Fruit fly (Drosophila melanogaster) whole organism, wandering third instar larva: ENCODE data around the gene Lcp65Ab1.

Experiments used
- CG9705 ChIP-seq: fragments of 200-800 bp; sonication (Bioruptor generic); optimal IDR thresholded peaks from 2 replicates; lab custom pipeline; 2018; ENCODE audit warnings: missing biosample characterization, mild to moderate bottlenecking, missing genetic modification characterization
- HLH106 ChIP-seq: fragments of 200-800 bp; optimal IDR thresholded peaks from 3 replicates; lab custom pipeline; 2019; ENCODE audit warnings: missing biosample characterization, mild to moderate bottlenecking, missing genetic modification characterization, moderate library complexity
- Mio ChIP-seq: sonication (Bioruptor generic); optimal IDR thresholded peaks from 2 replicates; lab custom pipeline; 2016; ENCODE audit warnings: missing biosample characterization, missing genetic modification characterization
- Myc ChIP-seq: fragments of >200 bp; optimal IDR thresholded peaks from 2 replicates; lab custom pipeline; 2017
- Rel ChIP-seq, 2 experiments: fragments of 200-800 bp; sonication (Bioruptor generic) in 1 of 2; optimal IDR thresholded peaks; 2 replicates in 1 of 2; 3 replicates in 1 of 2; lab custom pipeline; 2016 to 2019; ENCODE audit warnings: mild to moderate bottlenecking in 2 of 2, missing biosample characterization in 2 of 2, missing genetic modification characterization in 2 of 2, moderate library complexity in 1 of 2
- Vsx2 ChIP-seq: fragments of 200-300, 225-300 bp; sonication (Bioruptor generic); optimal IDR thresholded peaks from 2 replicates; lab custom pipeline; 2018; ENCODE audit warnings: missing biosample characterization, missing genetic modification characterization; ENCODE audit not compliant: partially characterized antibody
- fru ChIP-seq: fragments of 200-800 bp; sonication (Bioruptor generic); optimal IDR thresholded peaks from 3 replicates; lab custom pipeline; 2016; ENCODE audit warnings: missing biosample characterization, mild to moderate bottlenecking, missing genetic modification characterization
- h ChIP-seq: fragments of 200-800 bp; sonication (Bioruptor generic); optimal IDR thresholded peaks from 3 replicates; lab custom pipeline; 2016; ENCODE audit warnings: missing biosample characterization, mild to moderate bottlenecking, missing genetic modification characterization
- pan ChIP-seq: fragments of >200 bp; optimal IDR thresholded peaks from 2 replicates; lab custom pipeline; 2017
- psq ChIP-seq: fragments of 200-800 bp; sonication (Bioruptor generic); optimal IDR thresholded peaks from 3 replicates; lab custom pipeline; 2017; ENCODE audit warnings: missing biosample characterization, mild to moderate bottlenecking, missing genetic modification characterization, moderate library complexity
- woc ChIP-seq: sonication (Bioruptor generic); optimal IDR thresholded peaks from 2 replicates; lab custom pipeline; 2016; ENCODE audit warnings: missing biosample characterization, mild to moderate bottlenecking, missing genetic modification characterization

DNA sequence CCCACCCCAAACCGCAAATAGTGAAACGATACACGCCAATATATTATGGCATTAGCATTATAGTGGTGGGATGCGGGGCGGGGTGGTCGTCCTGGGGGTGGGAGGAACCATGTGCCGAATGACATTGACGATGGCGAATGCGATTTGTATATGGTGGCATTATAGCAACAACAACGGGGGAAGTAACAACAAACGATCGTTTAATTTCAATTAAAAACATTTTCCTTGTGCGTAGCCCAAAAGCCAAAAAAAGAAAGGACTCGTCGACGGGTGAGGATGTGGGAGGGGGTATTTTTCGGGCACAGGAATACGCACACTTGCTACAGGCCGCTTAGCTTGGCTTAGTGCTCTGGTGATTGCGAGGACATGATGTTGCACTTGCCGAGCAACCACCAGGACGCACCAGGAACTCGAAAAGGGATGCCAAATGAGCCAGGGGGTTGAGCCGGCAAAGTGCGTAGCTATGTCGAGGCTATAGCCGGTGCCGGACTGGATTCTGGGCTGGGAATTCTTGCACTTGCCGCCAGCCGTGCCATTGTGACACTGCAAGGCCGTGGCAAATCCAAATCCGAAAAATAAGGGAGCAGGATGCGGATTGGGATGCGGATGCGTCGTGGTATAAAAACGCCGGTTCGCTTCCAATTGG, 13.3 kb downstream of the Lcp65Ab1 start, which contains the start of gene Prdm13:
- TF ChIP-seq Myc (lab: Kevin White, UChicago) (no peak), fru (GFP tag; lab: Kevin White, UChicago) (no peak), CG9705 (GFP tag; lab: Kevin White, UChicago) (no peak), pan (no peak), Vsx2 (GFP tag; lab: Kevin White, UChicago) (no peak), HLH106 (tag; lab: Kevin White, UChicago) (no peak), Mio (GFP tag; lab: Kevin White, UChicago) (no peak), Rel (GFP tag; optimal IDR thresholded peaks at IDR 0.05; lab: Kevin White, UChicago) (no peak), Rel (tag; optimal IDR thresholded peaks at IDR 0.05; lab: Kevin White, UChicago) (no peak), woc (GFP tag; lab: Kevin White, UChicago) (no peak), h (GFP tag; lab: Kevin White, UChicago) (no peak), psq (GFP tag; lab: Kevin White, UChicago) (no peak)
